Fruit fly (Drosophila melanogaster): ENCODE data around the gene baz.

DNA sequence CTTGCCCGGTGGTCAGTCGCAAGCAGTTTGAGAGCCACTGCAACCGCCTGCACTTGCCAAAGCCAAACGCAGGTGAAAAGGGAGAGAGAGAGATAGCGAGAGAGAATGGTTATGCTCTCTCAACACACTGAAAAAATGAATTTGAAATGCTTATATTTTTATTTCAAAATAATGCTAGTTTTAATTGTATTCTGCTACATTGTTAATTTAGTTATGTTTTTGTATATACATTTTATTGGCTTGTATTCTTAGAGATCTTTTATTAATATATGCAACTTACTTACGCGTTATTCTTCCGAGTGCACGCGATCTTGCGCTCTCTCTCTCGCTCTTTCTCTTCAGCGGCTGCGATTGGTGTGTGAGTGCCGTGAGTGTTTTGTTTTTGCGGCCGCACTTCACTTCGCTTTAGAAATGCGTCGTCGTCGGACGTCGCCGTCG lies 18.7 kb downstream of the baz start:
- TF ChIP-seq ttk (optimal IDR thresholded peaks at IDR 0.05) (no peak), psq (optimal IDR thresholded peaks at IDR 0.05) (no peak), Sin3A (optimal IDR thresholded peaks at IDR 0.05) (no peak)

All from Kc167 (cell line).